Worm (Caenorhabditis elegans): ENCODE results near the gene K03B8.8.
"Not testable (repeated sequence)": the region's sequence is repeated elsewhere in the genome, so short reads cannot be mapped to it uniquely, and the experiment has no call there.

ce11 chrV:11395024-11395423 lies 15.8 kb downstream of the K03B8.8 start, which contains the start of gene K03B8.4:
- TF ChIP-seq W03F9.2, dao-5 (tag; optimal IDR thresholded peaks at IDR 0.05): not testable (repeated sequence)
